Worm (Caenorhabditis elegans) whole organism, L2 larva: ENCODE measurements around the gene spp-7.

ENCODE experiments used
- ZK546.5 ChIP-seq: sonication (generic microtip); optimal IDR thresholded peaks from 2 replicates; lab custom pipeline; 2017; ENCODE audit warnings: missing biosample characterization, missing genetic modification characterization
- lin-13 ChIP-seq: fragments of 150-350 bp; optimal IDR thresholded peaks from 2 replicates; lab custom pipeline; 2014; ENCODE audit warnings: missing biosample characterization, missing genetic modification reagents, missing genetic modification characterization
- nhr-6 ChIP-seq: fragments of 150-350 bp; optimal IDR thresholded peaks from 2 replicates; lab custom pipeline; 2014; ENCODE audit warnings: missing biosample characterization, missing genetic modification characterization

DNA sequence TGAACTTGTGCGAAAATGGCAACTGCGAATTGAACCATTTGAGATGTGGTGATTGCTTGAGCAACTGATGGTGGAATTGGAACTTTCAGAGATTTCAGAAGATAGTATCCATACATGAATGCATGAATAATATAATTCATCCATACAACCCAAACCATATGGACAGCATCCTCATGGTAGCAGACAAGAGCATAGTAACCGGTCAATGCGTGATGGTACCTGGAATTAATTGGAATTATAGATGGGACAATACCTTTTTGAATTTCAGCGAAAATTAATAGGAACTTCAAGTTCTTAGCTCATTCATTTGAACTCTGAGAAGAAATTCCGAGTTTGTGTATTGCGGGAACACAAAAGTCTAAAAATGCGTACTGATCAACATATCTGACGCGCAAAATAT is 40.6 kb downstream of the spp-7 start:
- TF ChIP-seq nhr-6: no peak
- TF ChIP-seq lin-13 (GFP tag; lab: Kevin White, UChicago): no peak
- no peak for TF ChIP-seq ZK546.5 (tag; lab: Kevin White, UChicago)
